Worm (Caenorhabditis elegans) whole organism, mixed stage, embryonic: ENCODE results near the gene T26E4.10.

ENCODE experiments used
- blmp-1 ChIP-seq: fragments of 150-350 bp; optimal IDR thresholded peaks from 2 replicates; lab custom pipeline; 2014; ENCODE audit warnings: missing biosample characterization, missing genetic modification characterization
- snpc-4 ChIP-seq: fragments of 150-350 bp; optimal IDR thresholded peaks from 2 replicates; lab custom pipeline; 2014; ENCODE audit warnings: missing biosample characterization, missing genetic modification characterization
- sptf-1 ChIP-seq: sonication (generic microtip); optimal IDR thresholded peaks from 2 replicates; lab custom pipeline; 2017; ENCODE audit warnings: mild to moderate bottlenecking, missing genetic modification characterization, moderate library complexity, missing compliant biosample characterization
- unc-62 ChIP-seq: fragments of 150-350 bp; optimal IDR thresholded peaks from 2 replicates; lab custom pipeline; 2014; ENCODE audit warnings: missing biosample characterization, missing genetic modification reagents, missing genetic modification characterization
- ztf-11 ChIP-seq: fragments of 150-350 bp; optimal IDR thresholded peaks from 2 replicates; lab custom pipeline; 2014; ENCODE audit warnings: missing biosample characterization, missing genetic modification characterization

- TF ChIP-seq unc-62 (GFP tag; lab: Kevin White, UChicago) (no peak), sptf-1 (no peak), snpc-4 (tag; lab: Kevin White, UChicago) (no peak), ztf-11 (tag; lab: Kevin White, UChicago) (no peak), blmp-1 (no peak)
Measured at ce11 chrV:15833622-15834021, 35.6 kb upstream of the T26E4.10 start, which contains the start of gene srbc-54.
